Worm (Caenorhabditis elegans) whole organism, L1 larva: Measurements from ENCODE around the gene mec-17.

Source experiments
- C16A3.4 ChIP-seq: fragments of 150-350 bp; optimal IDR thresholded peaks from 2 replicates; lab custom pipeline; 2014; ENCODE audit warnings: missing biosample characterization, missing genetic modification characterization
- C34B4.2 ChIP-seq: sonication (generic microtip); optimal IDR thresholded peaks from 2 replicates; lab custom pipeline; 2017; ENCODE audit warnings: mild to moderate bottlenecking, missing genetic modification characterization, missing compliant biosample characterization
- Y116A8C.19 ChIP-seq: sonication (generic microtip); optimal IDR thresholded peaks from 2 replicates; lab custom pipeline; 2016; ENCODE audit warnings: missing compliant biosample characterization, missing genetic modification characterization, borderline replicate concordance
- alr-1 ChIP-seq: fragments of 200-800 bp; sonication (Bioruptor generic); optimal IDR thresholded peaks from 2 replicates; lab custom pipeline; 2018; ENCODE audit warnings: borderline replicate concordance, mild to moderate bottlenecking, missing genetic modification characterization, missing compliant biosample characterization
- aly-2 ChIP-seq: fragments of 150-350 bp; optimal IDR thresholded peaks from 2 replicates; lab custom pipeline; 2014; ENCODE audit warnings: missing biosample characterization, missing genetic modification characterization
- ceh-8 ChIP-seq: fragments of 200-800 bp; sonication (Bioruptor generic); optimal IDR thresholded peaks from 2 replicates; lab custom pipeline; 2018; ENCODE audit warnings: mild to moderate bottlenecking, missing genetic modification characterization, moderate library complexity, missing compliant biosample characterization
- ceh-88 ChIP-seq: fragments of 200-800 bp; sonication (Bioruptor generic); IDR thresholded peaks from 2 replicates; pipeline ENCODE4 v1.3.6; 2022; ENCODE audit warnings: missing genetic modification characterization, missing compliant biosample characterization
- dsc-1 ChIP-seq: sonication (generic microtip); optimal IDR thresholded peaks from 2 replicates; lab custom pipeline; 2016; ENCODE audit warnings: mild to moderate bottlenecking, missing genetic modification characterization, missing compliant biosample characterization
- efl-3 ChIP-seq: fragments of 200-800 bp; sonication (Bioruptor generic); optimal IDR thresholded peaks from 2 replicates; lab custom pipeline; 2018; ENCODE audit warnings: mild to moderate bottlenecking, missing genetic modification characterization, missing compliant biosample characterization
- egl-13 ChIP-seq: sonication (generic microtip); optimal IDR thresholded peaks from 2 replicates; lab custom pipeline; 2016; ENCODE audit warnings: missing genotype, missing genetic modification reagents, missing genetic modification characterization, missing compliant biosample characterization
- egl-27 ChIP-seq, 2 experiments: fragments of 150-350 bp in 1 of 2; sonication (generic microtip); optimal IDR thresholded peaks; 3 replicates each; lab custom pipeline; 2017 to 2018; ENCODE audit warnings: missing biosample characterization in 2 of 2, missing genetic modification characterization in 2 of 2, missing genetic modification reagents in 2 of 2
- elt-3 ChIP-seq, 6 experiments: fragments of 150-350 bp in 1 of 6; sonication (generic microtip); optimal IDR thresholded peaks; 2 replicates each; lab custom pipeline; 2017 to 2018; ENCODE audit warnings: missing biosample characterization in 6 of 6, missing genetic modification characterization in 6 of 6, inconsistent platforms in 1 of 6
- fkh-10 ChIP-seq: sonication (generic microtip); optimal IDR thresholded peaks from 2 replicates; lab custom pipeline; 2017; ENCODE audit warnings: missing biosample characterization, missing genetic modification reagents, missing genetic modification characterization
- fkh-8 ChIP-seq: sonication (generic microtip); optimal IDR thresholded peaks from 2 replicates; lab custom pipeline; 2016; ENCODE audit warnings: mild to moderate bottlenecking, missing genetic modification characterization, missing compliant biosample characterization
- hlh-4 ChIP-seq: sonication (generic microtip); optimal IDR thresholded peaks from 2 replicates; lab custom pipeline; 2016; ENCODE audit warnings: mild to moderate bottlenecking, missing genetic modification characterization, missing compliant biosample characterization
- lin-13 ChIP-seq: fragments of 150-350 bp; optimal IDR thresholded peaks from 2 replicates; lab custom pipeline; 2014; ENCODE audit warnings: missing biosample characterization, missing genetic modification reagents, missing genetic modification characterization
- lin-15B ChIP-seq: fragments of 150-350 bp; sonication (generic microtip); optimal IDR thresholded peaks from 3 replicates; lab custom pipeline; 2014; ENCODE audit warnings: missing biosample characterization, missing genetic modification characterization
- mdl-1 ChIP-seq, 2 experiments: fragments of 150-350 bp; optimal IDR thresholded peaks; 2 replicates each; lab custom pipeline; 2014 to 2017; ENCODE audit warnings: missing biosample characterization in 2 of 2, missing genetic modification characterization in 2 of 2, inconsistent platforms in 1 of 2
- mef-2 ChIP-seq: fragments of 150-350 bp; optimal IDR thresholded peaks from 2 replicates; lab custom pipeline; 2014; ENCODE audit warnings: missing biosample characterization, missing genetic modification characterization
- nhr-11 ChIP-seq: fragments of 150-350 bp; optimal IDR thresholded peaks from 2 replicates; lab custom pipeline; 2014; ENCODE audit warnings: missing biosample characterization, missing genetic modification characterization
- nhr-19 ChIP-seq: fragments of 200-800 bp; sonication (Bioruptor generic); conservative IDR thresholded peaks from 2 replicates; pipeline ENCODE4 v1.3.6; 2022; ENCODE audit warnings: missing genetic modification characterization, missing compliant biosample characterization
- nhr-28 ChIP-seq: fragments of 150-350 bp; optimal IDR thresholded peaks from 2 replicates; lab custom pipeline; 2014; ENCODE audit warnings: missing biosample characterization, missing genetic modification characterization
- nhr-76 ChIP-seq: sonication (generic microtip); optimal IDR thresholded peaks from 2 replicates; lab custom pipeline; 2017; ENCODE audit warnings: missing biosample characterization, missing genetic modification characterization
- nhr-85 ChIP-seq: sonication (generic microtip); peaks from one replicate; lab custom pipeline; 2016; ENCODE audit warnings: missing genetic modification characterization, inconsistent platforms, missing compliant biosample characterization
- pax-3 ChIP-seq: fragments of 200-800 bp; sonication (Bioruptor generic); optimal IDR thresholded peaks from 2 replicates; lab custom pipeline; 2018; ENCODE audit warnings: mild to moderate bottlenecking, missing genetic modification characterization, moderate library complexity, missing compliant biosample characterization
- skn-1 ChIP-seq: fragments of 150-350 bp; optimal IDR thresholded peaks from 2 replicates; lab custom pipeline; 2014; ENCODE audit warnings: missing biosample characterization, missing genetic modification characterization
- snu-23 ChIP-seq: sonication (generic microtip); optimal IDR thresholded peaks from 2 replicates; lab custom pipeline; 2016; ENCODE audit warnings: missing genetic modification characterization, missing compliant biosample characterization
- sox-4 ChIP-seq: sonication (generic microtip); optimal IDR thresholded peaks from 2 replicates; lab custom pipeline; 2016; ENCODE audit warnings: missing genetic modification characterization, missing compliant biosample characterization
- sup-37 ChIP-seq: fragments of 200-800 bp; sonication (Bioruptor generic); optimal IDR thresholded peaks from 2 replicates; lab custom pipeline; 2018; ENCODE audit warnings: mild to moderate bottlenecking, missing genetic modification characterization, missing compliant biosample characterization
- tlp-1 ChIP-seq: fragments of 150-350 bp; optimal IDR thresholded peaks from 2 replicates; lab custom pipeline; 2014; ENCODE audit warnings: missing biosample characterization, missing genetic modification characterization
- unc-130 ChIP-seq: fragments of 150-350 bp; optimal IDR thresholded peaks from 2 replicates; lab custom pipeline; 2017; ENCODE audit warnings: missing biosample characterization, missing genetic modification characterization, inconsistent platforms
- unc-62 ChIP-seq: fragments of 150-350 bp; optimal IDR thresholded peaks from 2 replicates; lab custom pipeline; 2014; ENCODE audit warnings: missing biosample characterization, missing genetic modification reagents, missing genetic modification characterization
- unc-86 ChIP-seq: sonication (generic microtip); optimal IDR thresholded peaks from 2 replicates; lab custom pipeline; 2016; ENCODE audit warnings: missing genetic modification characterization, missing compliant biosample characterization
- vab-15 ChIP-seq: sonication (generic microtip); optimal IDR thresholded peaks from 2 replicates; lab custom pipeline; 2017; ENCODE audit warnings: missing genotype, mild to moderate bottlenecking, missing genetic modification characterization, missing compliant biosample characterization
- zag-1 ChIP-seq: fragments of 150-350 bp; optimal IDR thresholded peaks from 2 replicates; lab custom pipeline; 2014; ENCODE audit warnings: missing biosample characterization, missing genetic modification characterization
- ztf-4 ChIP-seq: fragments of 150-350 bp; optimal IDR thresholded peaks from 2 replicates; lab custom pipeline; 2014; ENCODE audit warnings: missing biosample characterization, missing genetic modification characterization

mec-17 gene

ce11 chrIV:7976210-7976609 is 10.8 kb downstream of the mec-17 start, which contains the start of gene F57H12.6:
F57H12.6 (minus strand) TSS chrIV:7976310.
- TF ChIP-seq unc-130 (tag; lab: Kevin White, UChicago): no peak
- TF ChIP-seq nhr-11 (tag; lab: Kevin White, UChicago): no peak
- no peak for TF ChIP-seq vab-15 (tag; lab: Kevin White, UChicago)
- TF ChIP-seq unc-86 (tag; lab: Kevin White, UChicago): no peak
- TF ChIP-seq ceh-88 (GFP tag; lab: Robert Waterston, UW): no peak
- no peak for TF ChIP-seq zag-1 (tag; lab: Kevin White, UChicago)
- no peak for TF ChIP-seq elt-3 (tag; optimal IDR thresholded peaks at IDR 0.05; lab: Kevin White, UChicago)
- no peak for TF ChIP-seq lin-13 (GFP tag; lab: Kevin White, UChicago)
- TF ChIP-seq skn-1 (tag; lab: Kevin White, UChicago): no peak

ce11 chrIV:7967006-7967405 is 20.0 kb downstream of the mec-17 start, which contains the start of gene F57H12.5:
F57H12.5 (plus strand) TSS chrIV:7967306.
- TF ChIP-seq egl-27 (tag; optimal IDR thresholded peaks at IDR 0.05; lab: Kevin White, UChicago): no peak
- TF ChIP-seq dsc-1: no peak
- TF ChIP-seq lin-15B (tag; lab: Kevin White, UChicago): no peak
- TF ChIP-seq egl-13 (tag; lab: Kevin White, UChicago): no peak
- no peak for TF ChIP-seq mef-2 (tag; lab: Kevin White, UChicago)
- TF ChIP-seq zag-1 (tag; lab: Kevin White, UChicago): no peak
- no peak for TF ChIP-seq fkh-8 (tag; lab: Kevin White, UChicago)
- TF ChIP-seq unc-62 (GFP tag; lab: Kevin White, UChicago): no peak
- no peak for TF ChIP-seq nhr-76 (tag; lab: Kevin White, UChicago)
- no peak for TF ChIP-seq hlh-4
- no peak for TF ChIP-seq skn-1 (tag; lab: Kevin White, UChicago)
- no peak for TF ChIP-seq efl-3 (GFP tag; lab: Kevin White, UChicago)
- TF ChIP-seq C34B4.2 (tag; lab: Kevin White, UChicago): no peak
- no peak for TF ChIP-seq pax-3 (tag; lab: Kevin White, UChicago)
- TF ChIP-seq nhr-19 (GFP tag; lab: Robert Waterston, UW): no peak
- no peak for TF ChIP-seq sup-37 (GFP tag; lab: Kevin White, UChicago)
- no peak for TF ChIP-seq unc-86 (tag; lab: Kevin White, UChicago)
- no peak for TF ChIP-seq nhr-28 (tag; lab: Kevin White, UChicago)

ce11 chrIV:7961889-7962342 is 25.1 kb downstream of the mec-17 start:
- no peak for TF ChIP-seq nhr-85
- TF ChIP-seq Y116A8C.19: no peak
- no peak for TF ChIP-seq tlp-1 (tag; lab: Kevin White, UChicago)
- no peak for TF ChIP-seq mdl-1 (tag; optimal IDR thresholded peaks at IDR 0.05; lab: Kevin White, UChicago)
- no peak for TF ChIP-seq lin-15B (tag; lab: Kevin White, UChicago)
- no peak for TF ChIP-seq ztf-4 (tag; lab: Kevin White, UChicago)
- no peak for TF ChIP-seq dsc-1
- no peak for TF ChIP-seq C16A3.4 (tag; lab: Kevin White, UChicago)
- no peak for TF ChIP-seq alr-1 (tag; lab: Kevin White, UChicago)
- no peak for TF ChIP-seq aly-2 (tag; lab: Kevin White, UChicago)
- no peak for TF ChIP-seq fkh-10 (GFP tag; lab: Kevin White, UChicago)
- no peak for TF ChIP-seq unc-86 (tag; lab: Kevin White, UChicago)
- TF ChIP-seq egl-13 (tag; lab: Kevin White, UChicago): no peak
- TF ChIP-seq snu-23 (GFP tag; lab: Kevin White, UChicago): no peak
- no peak for TF ChIP-seq ceh-8

- TF ChIP-seq lin-13 (GFP tag; lab: Kevin White, UChicago) (no peak), sox-4 (no peak)
These were observed 28.9 kb downstream of the mec-17 start for ce11 chrIV:7958092-7958491.
